Worm (Caenorhabditis elegans) whole organism, late embryonic: ENCODE data around the gene nduv-3.

Experiments used
- T23F11.4 ChIP-seq: fragments of 200-800 bp; sonication (Bioruptor generic); optimal IDR thresholded peaks from 2 replicates; lab custom pipeline; 2018; ENCODE audit warnings: mild to moderate bottlenecking, missing genetic modification characterization, missing compliant biosample characterization
- ceh-14 ChIP-seq: sonication (generic microtip); optimal IDR thresholded peaks from 2 replicates; lab custom pipeline; 2016; ENCODE audit warnings: missing genotype, missing genetic modification characterization, missing compliant biosample characterization
- ceh-18 ChIP-seq: sonication (generic microtip); optimal IDR thresholded peaks from 2 replicates; lab custom pipeline; 2016; ENCODE audit warnings: missing genetic modification characterization, missing compliant biosample characterization
- gmeb-2 ChIP-seq: sonication (generic microtip); optimal IDR thresholded peaks from 2 replicates; lab custom pipeline; 2016; ENCODE audit warnings: missing genetic modification characterization, inconsistent platforms, missing compliant biosample characterization
- pat-9 ChIP-seq: fragments of 200-800 bp; sonication (Bioruptor generic); optimal IDR thresholded peaks from 2 replicates; lab custom pipeline; 2018; ENCODE audit warnings: mild to moderate bottlenecking, missing genetic modification characterization, moderate library complexity, missing compliant biosample characterization
- pqm-1 ChIP-seq: sonication (generic microtip); optimal IDR thresholded peaks from 2 replicates; lab custom pipeline; 2016; ENCODE audit warnings: missing genetic modification characterization, missing compliant biosample characterization
- tbx-2 ChIP-seq: sonication (generic microtip); optimal IDR thresholded peaks from 2 replicates; lab custom pipeline; 2016; ENCODE audit warnings: missing genetic modification characterization, missing compliant biosample characterization
- unc-86 ChIP-seq: sonication (generic microtip); optimal IDR thresholded peaks from 2 replicates; lab custom pipeline; 2016; ENCODE audit warnings: missing genetic modification characterization, missing compliant biosample characterization
- ztf-16 ChIP-seq: sonication (generic microtip); optimal IDR thresholded peaks from 2 replicates; lab custom pipeline; 2017; ENCODE audit warnings: missing genetic modification characterization, missing compliant biosample characterization

ce11 chrIV:2606572-2606971 lies 34.5 kb upstream of the nduv-3 start:
- TF ChIP-seq gmeb-2 (tag; lab: Kevin White, UChicago), result no peak
- TF ChIP-seq unc-86 (tag; lab: Kevin White, UChicago), result no peak
- TF ChIP-seq ztf-16 (tag; lab: Kevin White, UChicago), result no peak
- TF ChIP-seq pqm-1 (tag; lab: Kevin White, UChicago), result no peak
- TF ChIP-seq tbx-2 (tag; lab: Kevin White, UChicago), result no peak
- TF ChIP-seq T23F11.4, result no peak
- TF ChIP-seq ceh-18 (tag; lab: Kevin White, UChicago), result no peak
- TF ChIP-seq ceh-14 (tag; lab: Kevin White, UChicago), result no peak
- TF ChIP-seq pat-9 (tag; lab: Kevin White, UChicago), result no peak
